Worm (Caenorhabditis elegans) whole organism, midembryonic: ENCODE results near the gene C14A6.8.

Experiments
- flt-1 ChIP-seq: fragments of 200-800 bp; sonication (Bioruptor generic); IDR thresholded peaks from 2 replicates; pipeline ENCODE4 v1.3.6; 2022; ENCODE audit warnings: missing genetic modification characterization, missing compliant biosample characterization
- klf-2 ChIP-seq: fragments of 200-800 bp; sonication (Bioruptor generic); conservative IDR thresholded peaks from 2 replicates; pipeline ENCODE4 v1.3.6; 2022; ENCODE audit warnings: missing genetic modification reagents, missing genetic modification characterization, missing compliant biosample characterization
- ref-1 ChIP-seq: fragments of 200-800 bp; sonication (Bioruptor generic); conservative IDR thresholded peaks from 2 replicates; pipeline ENCODE4 v1.3.6; 2022; ENCODE audit warnings: missing genetic modification reagents, missing genetic modification characterization, missing compliant biosample characterization
- ztf-23 ChIP-seq: fragments of 200-800 bp; sonication (Bioruptor generic); IDR thresholded peaks from 2 replicates; pipeline ENCODE4 v1.3.6; 2022; ENCODE audit warnings: missing genetic modification reagents, missing genetic modification characterization, missing compliant biosample characterization

- TF ChIP-seq ztf-23 (GFP tag; lab: Robert Waterston, UW) = no peak
- no peak for TF ChIP-seq klf-2
- TF ChIP-seq flt-1 (GFP tag; lab: Robert Waterston, UW) = no peak
- TF ChIP-seq ref-1 (GFP tag; lab: Robert Waterston, UW) = no peak
These were observed 4.3 kb downstream of the C14A6.8 start, which contains the start of gene C14A6.6 for ce11 chrV:18167161-18167560.
